Fruit fly (Drosophila melanogaster): ENCODE data around the gene CG6766.
A peak's percentile ranks its signal among the peaks of the same experiment; 100 is the strongest.

CG6766 gene

DNA sequence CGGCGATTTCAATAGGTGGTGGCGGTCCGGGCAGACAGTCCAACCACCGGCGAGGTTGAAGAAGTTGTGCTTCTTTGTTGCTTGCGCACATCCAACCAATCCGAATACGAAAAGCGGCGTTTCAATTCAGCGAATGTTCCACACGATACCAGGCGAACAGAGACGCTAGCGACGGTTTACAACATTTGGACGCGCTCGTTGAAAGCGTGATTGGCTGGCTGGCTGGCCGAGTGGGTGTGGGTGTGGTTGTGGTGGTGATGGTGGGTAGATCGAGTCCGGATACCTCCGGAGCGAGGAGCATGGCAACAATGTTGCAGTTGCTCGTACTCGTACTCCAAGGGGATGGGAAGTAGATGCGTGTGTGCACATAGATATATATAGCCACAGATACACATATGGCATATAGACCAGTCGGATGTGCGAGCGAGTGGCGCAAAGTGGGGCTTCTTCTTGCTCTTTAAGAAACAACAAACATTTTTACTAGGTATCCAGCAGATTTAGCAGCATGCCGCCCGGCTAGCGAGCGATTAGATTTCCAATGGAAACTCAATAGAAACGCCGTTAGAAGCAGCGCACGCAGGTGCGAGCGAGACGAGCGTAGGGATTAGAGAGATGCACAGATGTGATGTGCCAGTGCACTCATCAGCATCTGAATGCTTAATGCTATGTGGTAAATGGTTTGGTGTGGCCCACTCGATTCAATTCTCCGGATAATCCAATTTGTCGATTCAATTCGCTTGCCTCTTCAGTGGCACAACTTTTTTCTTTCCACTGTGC is 30.2 kb downstream of the CG6766 start (continued):
- TF ChIP-seq dsx (GFP tag; optimal IDR thresholded peaks at IDR 0.05; ENCODE audit: poor library complexity, severe bottlenecking) (peak; percentile 100), vri (GFP tag; optimal IDR thresholded peaks at IDR 0.05) (no peak), Sox15 (GFP tag; optimal IDR thresholded peaks at IDR 0.05) (no peak), CG6276 (GFP tag; optimal IDR thresholded peaks at IDR 0.05) (peak; percentile 17), CG10669 (GFP tag; optimal IDR thresholded peaks at IDR 0.05) (no peak), spab (GFP tag; optimal IDR thresholded peaks at IDR 0.05) (no peak), CG8319 (GFP tag; optimal IDR thresholded peaks at IDR 0.05) (no peak), Ets96B (tag; optimal IDR thresholded peaks at IDR 0.05) (no peak), CG6854 (GFP tag; optimal IDR thresholded peaks at IDR 0.05) (peak; percentile 67), CG8632 (GFP tag; optimal IDR thresholded peaks at IDR 0.05) (no peak), Hr39 (GFP tag; optimal IDR thresholded peaks at IDR 0.05) (no peak), Ets21C (GFP tag; optimal IDR thresholded peaks at IDR 0.05) (no peak), CG6163 (GFP tag; IDR thresholded peaks at IDR 0.05) (no peak), CG31627 (GFP tag; optimal IDR thresholded peaks at IDR 0.05) (no peak), Sox14 (GFP tag; optimal IDR thresholded peaks at IDR 0.05) (peak; percentile 56), ss (GFP tag; optimal IDR thresholded peaks at IDR 0.05) (peak; percentile 21 to 56), Met (GFP tag; optimal IDR thresholded peaks at IDR 0.05) (no peak), CG11902 (GFP tag; optimal IDR thresholded peaks at IDR 0.05) (no peak), achi (GFP tag; optimal IDR thresholded peaks at IDR 0.05) (no peak), eg (GFP tag; IDR thresholded peaks at IDR 0.05) (no peak)

DNA sequence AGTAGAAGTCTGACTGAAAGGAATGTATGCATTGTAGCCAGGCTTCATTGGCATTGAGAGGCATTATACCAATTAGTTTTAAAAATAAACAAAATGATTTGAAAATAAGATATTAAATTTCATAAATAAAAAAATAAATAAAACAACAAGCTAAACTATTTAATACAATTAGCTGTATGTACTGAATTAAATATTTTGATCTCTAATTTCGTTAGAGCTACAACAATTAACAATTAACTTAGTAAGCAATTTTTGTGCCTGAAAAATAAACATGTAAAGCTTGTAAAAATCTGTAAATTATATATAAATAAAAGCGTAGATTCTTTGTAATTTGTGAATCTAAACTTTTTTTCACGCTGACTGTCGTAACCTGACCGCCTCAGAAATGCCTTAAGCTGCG is 32.6 kb downstream of the CG6766 start, which contains the start of gene Rh5:
Rh5 (plus strand) TSS at position 301 of the 400 bp plus-strand sequence.
- TF ChIP-seq Hr4 (GFP tag; optimal IDR thresholded peaks at IDR 0.05) (no peak), fd59A (GFP tag; optimal IDR thresholded peaks at IDR 0.05) (no peak), dac (GFP tag; optimal IDR thresholded peaks at IDR 0.05) (no peak), Sox15 (GFP tag; optimal IDR thresholded peaks at IDR 0.05) (no peak), CG15336 (GFP tag; IDR thresholded peaks at IDR 0.05) (no peak), CG9139 (GFP tag; optimal IDR thresholded peaks at IDR 0.05) (no peak), CG6276 (GFP tag; optimal IDR thresholded peaks at IDR 0.05) (no peak), CG34406 (GFP tag; optimal IDR thresholded peaks at IDR 0.05) (no peak), topi (GFP tag; optimal IDR thresholded peaks at IDR 0.05) (no peak)

DNA sequence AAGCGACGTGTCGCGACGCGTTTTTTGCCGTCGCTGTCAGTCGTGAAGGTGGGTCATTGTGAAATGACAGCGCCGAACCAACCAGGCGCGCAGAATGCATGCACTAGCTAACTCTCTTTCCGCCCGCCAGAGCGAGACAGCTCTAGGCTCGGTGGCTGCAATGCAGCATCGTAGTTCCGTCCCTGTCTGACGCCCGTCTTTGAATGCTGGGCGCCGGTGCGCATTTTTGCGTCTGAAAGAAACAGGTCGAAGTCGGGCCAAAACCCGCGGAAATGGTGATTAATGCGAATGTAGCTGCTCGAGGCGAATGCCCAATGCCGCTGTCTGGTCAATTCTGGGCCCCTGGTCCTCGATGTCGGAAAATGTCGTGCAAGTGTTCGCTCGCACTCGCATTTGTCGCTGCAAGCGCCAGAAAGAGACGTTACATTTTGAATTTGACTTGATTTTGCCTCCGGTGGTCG is 33.1 kb downstream of the CG6766 start:
- TF ChIP-seq eg (GFP tag; IDR thresholded peaks at IDR 0.05) (no peak), CG8632 (GFP tag; optimal IDR thresholded peaks at IDR 0.05) (peak; percentile 7), Hr4 (GFP tag; optimal IDR thresholded peaks at IDR 0.05) (peak; percentile 80), Sox15 (GFP tag; optimal IDR thresholded peaks at IDR 0.05) (no peak), dac (GFP tag; optimal IDR thresholded peaks at IDR 0.05) (peak; percentile 42), dsx (GFP tag; optimal IDR thresholded peaks at IDR 0.05; ENCODE audit: poor library complexity, severe bottlenecking) (peak; percentile 100), Blimp-1 (GFP tag; optimal IDR thresholded peaks at IDR 0.05) (peak; percentile 53), fd59A (GFP tag; optimal IDR thresholded peaks at IDR 0.05) (peak; percentile 27), CG7368 (GFP tag; optimal IDR thresholded peaks at IDR 0.05) (peak; percentile 56), topi (GFP tag; optimal IDR thresholded peaks at IDR 0.05) (peak; percentile 76), CG15336 (GFP tag; IDR thresholded peaks at IDR 0.05) (no peak), CG3032 (tag; optimal IDR thresholded peaks at IDR 0.05) (peak; percentile 66), CG4318 (GFP tag; optimal IDR thresholded peaks at IDR 0.05) (no peak), spab (GFP tag; optimal IDR thresholded peaks at IDR 0.05) (peak; percentile 73), svp (GFP tag) (peak; percentile 99), acj6 (GFP tag; optimal IDR thresholded peaks at IDR 0.05) (peak; percentile 17), CG9139 (GFP tag; optimal IDR thresholded peaks at IDR 0.05) (peak; percentile 70), CG6792 (GFP tag; optimal IDR thresholded peaks at IDR 0.05) (peak; percentile 7), ss (GFP tag; optimal IDR thresholded peaks at IDR 0.05) (peak; percentile 86), CG3919 (GFP tag; optimal IDR thresholded peaks at IDR 0.05) (peak; percentile 66), CG10669 (GFP tag; optimal IDR thresholded peaks at IDR 0.05) (peak; percentile 66), CG6854 (GFP tag; optimal IDR thresholded peaks at IDR 0.05) (peak; percentile 90), Eip75B (GFP tag; optimal IDR thresholded peaks at IDR 0.05) (peak; percentile 74), CG11762 (GFP tag; optimal IDR thresholded peaks at IDR 0.05; ENCODE audit: insufficient read depth) (no peak), Eip93F (GFP tag; optimal IDR thresholded peaks at IDR 0.05) (no peak), Hr39 (GFP tag; optimal IDR thresholded peaks at IDR 0.05) (no peak), Hr38 (GFP tag; optimal IDR thresholded peaks at IDR 0.05) (no peak), vri (GFP tag; optimal IDR thresholded peaks at IDR 0.05) (no peak), cyc (GFP tag; optimal IDR thresholded peaks at IDR 0.05) (peak; percentile 35), CG16779 (tag; optimal IDR thresholded peaks at IDR 0.05) (peak; percentile 54), Ets96B (tag; optimal IDR thresholded peaks at IDR 0.05) (peak; percentile 61), CG11294 (GFP tag; IDR thresholded peaks at IDR 0.05) (no peak), CG1621 (tag; optimal IDR thresholded peaks at IDR 0.05) (peak; percentile 80), Gug (GFP tag; IDR thresholded peaks at IDR 0.05) (no peak)
